Worm (Caenorhabditis elegans): ENCODE results near the gene C05G5.1.

ce11 chrX:14775222-14775621 is 35.3 kb upstream of the C05G5.1 start:
- no peak for TF ChIP-seq klf-2 (GFP tag; conservative IDR thresholded peaks at IDR 0.05)
- TF ChIP-seq flt-1 (GFP tag; IDR thresholded peaks at IDR 0.05): no peak
- no peak for TF ChIP-seq ref-1 (GFP tag; conservative IDR thresholded peaks at IDR 0.05)
- TF ChIP-seq med-1 (GFP tag; optimal IDR thresholded peaks at IDR 0.05; ENCODE audit: insufficient read depth): no peak
- TF ChIP-seq ztf-29 (GFP tag; IDR thresholded peaks at IDR 0.05): no peak
- no peak for TF ChIP-seq cog-1 (tag; optimal IDR thresholded peaks at IDR 0.05)
- TF ChIP-seq ztf-23 (GFP tag; IDR thresholded peaks at IDR 0.05): no peak
- no peak for TF ChIP-seq T22C8.4 (GFP tag; IDR thresholded peaks at IDR 0.05)
